Fruit fly (Drosophila melanogaster) whole organism, wandering third instar larva: ENCODE measurements around the gene SkpD.

Experiments used
- Abd-B ChIP-seq: fragments of >200 bp; optimal IDR thresholded peaks from 2 replicates; lab custom pipeline; 2017; ENCODE audit warnings: missing biosample characterization, missing genetic modification characterization
- CG9705 ChIP-seq: fragments of 200-800 bp; sonication (Bioruptor generic); optimal IDR thresholded peaks from 2 replicates; lab custom pipeline; 2018; ENCODE audit warnings: missing biosample characterization, mild to moderate bottlenecking, missing genetic modification characterization
- CrebA ChIP-seq: fragments of 200-800 bp; sonication (Bioruptor generic); optimal IDR thresholded peaks from 2 replicates; lab custom pipeline; 2016; ENCODE audit warnings: missing biosample characterization, mild to moderate bottlenecking, missing genetic modification characterization, borderline replicate concordance
- Dfd ChIP-seq: fragments of >200 bp; optimal IDR thresholded peaks from 2 replicates; lab custom pipeline; 2017; ENCODE audit warnings: missing biosample characterization, missing genetic modification characterization
- Dif ChIP-seq: fragments of 200-275, 200-300 bp; sonication (Bioruptor generic); optimal IDR thresholded peaks from 2 replicates; lab custom pipeline; 2018; ENCODE audit warnings: missing biosample characterization, missing genetic modification characterization; ENCODE audit not compliant: partially characterized antibody
- GATAd ChIP-seq: sonication (Bioruptor generic); optimal IDR thresholded peaks from 2 replicates; lab custom pipeline; 2016; ENCODE audit warnings: missing biosample characterization, missing genetic modification characterization
- HLH106 ChIP-seq: fragments of 200-800 bp; optimal IDR thresholded peaks from 3 replicates; lab custom pipeline; 2019; ENCODE audit warnings: missing biosample characterization, mild to moderate bottlenecking, missing genetic modification characterization, moderate library complexity
- Hnf4 ChIP-seq: fragments of 200-800 bp; sonication (Bioruptor generic); optimal IDR thresholded peaks from 2 replicates; lab custom pipeline; 2016; ENCODE audit warnings: missing biosample characterization, mild to moderate bottlenecking, missing genetic modification characterization
- Hr78 ChIP-seq: fragments of >200 bp; optimal IDR thresholded peaks from 2 replicates; lab custom pipeline; 2017; ENCODE audit warnings: missing biosample characterization, missing genetic modification characterization
- Hr83 ChIP-seq: fragments of 200-300 bp; sonication (Bioruptor generic); optimal IDR thresholded peaks from 2 replicates; lab custom pipeline; 2016; ENCODE audit warnings: missing biosample characterization, mild to moderate bottlenecking, missing genetic modification characterization, moderate library complexity; ENCODE audit not compliant: poor library complexity, severe bottlenecking
- Jra ChIP-seq: sonication (Bioruptor generic); optimal IDR thresholded peaks from 2 replicates; lab custom pipeline; 2016; ENCODE audit warnings: missing biosample characterization, missing genetic modification characterization
- Mio ChIP-seq: sonication (Bioruptor generic); optimal IDR thresholded peaks from 2 replicates; lab custom pipeline; 2016; ENCODE audit warnings: missing biosample characterization, missing genetic modification characterization
- Myc ChIP-seq: fragments of >200 bp; optimal IDR thresholded peaks from 2 replicates; lab custom pipeline; 2017
- Sp1 ChIP-seq: fragments of 200-800 bp; sonication (Bioruptor generic); optimal IDR thresholded peaks from 3 replicates; lab custom pipeline; 2019; ENCODE audit warnings: missing biosample characterization, mild to moderate bottlenecking, missing genetic modification characterization, moderate library complexity
- Vsx2 ChIP-seq: fragments of 200-300, 225-300 bp; sonication (Bioruptor generic); optimal IDR thresholded peaks from 2 replicates; lab custom pipeline; 2018; ENCODE audit warnings: missing biosample characterization, missing genetic modification characterization; ENCODE audit not compliant: partially characterized antibody
- br ChIP-seq: fragments of 200-800 bp; sonication (Bioruptor generic); optimal IDR thresholded peaks from 2 replicates; lab custom pipeline; 2016; ENCODE audit warnings: missing biosample characterization, missing genetic modification characterization
- brk ChIP-seq: fragments of 200-800 bp; sonication (Bioruptor generic); optimal IDR thresholded peaks from 2 replicates; lab custom pipeline; 2016; ENCODE audit warnings: missing biosample characterization, mild to moderate bottlenecking, missing genetic modification characterization
- dl ChIP-seq, 2 experiments: fragments of 175-275, 200-275 bp in 1 of 2; fragments of 200-275 bp in 1 of 2; sonication (Bioruptor generic); optimal IDR thresholded peaks; lab custom pipeline; 2018; ENCODE audit warnings: mild to moderate bottlenecking in 2 of 2, missing biosample characterization in 2 of 2, missing genetic modification characterization in 2 of 2, moderate library complexity in 2 of 2; ENCODE audit not compliant: partially characterized antibody in 2 of 2, insufficient read depth in 1 of 2
- dmrt93B ChIP-seq: fragments of 200-800 bp; sonication (Bioruptor generic); optimal IDR thresholded peaks from 2 replicates; lab custom pipeline; 2018; ENCODE audit warnings: missing biosample characterization, mild to moderate bottlenecking, missing genetic modification characterization
- ey ChIP-seq: fragments of 200-800 bp; sonication (Bioruptor generic); optimal IDR thresholded peaks from 2 replicates; lab custom pipeline; 2016; ENCODE audit warnings: missing biosample characterization, missing genetic modification characterization
- fru ChIP-seq: fragments of 200-800 bp; sonication (Bioruptor generic); optimal IDR thresholded peaks from 3 replicates; lab custom pipeline; 2016; ENCODE audit warnings: missing biosample characterization, mild to moderate bottlenecking, missing genetic modification characterization
- h ChIP-seq: fragments of 200-800 bp; sonication (Bioruptor generic); optimal IDR thresholded peaks from 3 replicates; lab custom pipeline; 2016; ENCODE audit warnings: missing biosample characterization, mild to moderate bottlenecking, missing genetic modification characterization
- jim ChIP-seq: fragments of 175-275, 200-325 bp; sonication (Bioruptor generic); optimal IDR thresholded peaks from 2 replicates; lab custom pipeline; 2016; ENCODE audit warnings: missing biosample characterization, mild to moderate bottlenecking, missing genetic modification characterization
- lola ChIP-seq: fragments of >200 bp; optimal IDR thresholded peaks from 2 replicates; lab custom pipeline; 2017; ENCODE audit warnings: missing biosample characterization, missing genetic modification characterization
- pan ChIP-seq: fragments of >200 bp; optimal IDR thresholded peaks from 2 replicates; lab custom pipeline; 2017
- rgr ChIP-seq: fragments of 200-800 bp; sonication (Bioruptor generic); optimal IDR thresholded peaks from 3 replicates; lab custom pipeline; 2016; ENCODE audit warnings: missing biosample characterization, mild to moderate bottlenecking, missing genetic modification characterization
- sage ChIP-seq: fragments of 200-800 bp; sonication (Bioruptor generic); optimal IDR thresholded peaks from 2 replicates; lab custom pipeline; 2016; ENCODE audit warnings: missing biosample characterization, mild to moderate bottlenecking, missing genetic modification characterization
- tai ChIP-seq: sonication (Bioruptor generic); optimal IDR thresholded peaks from 2 replicates; lab custom pipeline; 2016; ENCODE audit warnings: missing biosample characterization, missing genetic modification characterization
- usp ChIP-seq: fragments of >200 bp; optimal IDR thresholded peaks from 2 replicates; lab custom pipeline; 2017; ENCODE audit warnings: missing biosample characterization, missing genetic modification characterization

SkpD gene

DNA sequence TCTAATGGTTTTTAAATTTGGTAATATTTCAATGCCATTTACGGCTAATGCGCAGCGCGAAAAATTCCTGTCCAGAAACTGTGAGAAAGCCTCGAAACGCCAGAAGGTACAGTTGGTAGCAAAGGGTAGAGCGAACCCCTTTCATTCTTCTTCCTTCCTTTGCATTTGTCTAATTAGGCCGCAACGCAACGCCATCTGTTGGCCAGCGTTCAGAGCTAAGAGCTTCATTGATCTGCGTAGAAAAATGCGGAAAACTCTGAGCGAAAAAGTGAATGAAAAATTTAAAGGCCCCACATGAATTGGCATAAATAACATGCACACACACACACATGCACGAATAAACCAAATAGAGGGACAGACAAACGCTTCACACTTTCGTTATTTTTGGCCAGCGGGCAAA is 1.5 kb upstream of the SkpD start:
- TF ChIP-seq Hr83 (GFP tag; lab: Kevin White, UChicago): no peak
- no peak for TF ChIP-seq Dfd (GFP tag; lab: Kevin White, UChicago)
- TF ChIP-seq brk: no peak
- no peak for TF ChIP-seq Hnf4 (GFP tag; lab: Kevin White, UChicago)
- no peak for TF ChIP-seq pan (lab: Kevin White, UChicago)
- TF ChIP-seq Myc (lab: Kevin White, UChicago): no peak
- no peak for TF ChIP-seq Jra (GFP tag; lab: Kevin White, UChicago)
- TF ChIP-seq tai (GFP tag; lab: Kevin White, UChicago): no peak
- TF ChIP-seq Dif (GFP tag; lab: Kevin White, UChicago): no peak
- TF ChIP-seq jim (GFP tag; lab: Kevin White, UChicago): no peak
- no peak for TF ChIP-seq ey (GFP tag; lab: Kevin White, UChicago)
- no peak for TF ChIP-seq Vsx2
- TF ChIP-seq HLH106: no peak
- TF ChIP-seq rgr: no peak
- no peak for TF ChIP-seq Hr78 (GFP tag; lab: Kevin White, UChicago)

DNA sequence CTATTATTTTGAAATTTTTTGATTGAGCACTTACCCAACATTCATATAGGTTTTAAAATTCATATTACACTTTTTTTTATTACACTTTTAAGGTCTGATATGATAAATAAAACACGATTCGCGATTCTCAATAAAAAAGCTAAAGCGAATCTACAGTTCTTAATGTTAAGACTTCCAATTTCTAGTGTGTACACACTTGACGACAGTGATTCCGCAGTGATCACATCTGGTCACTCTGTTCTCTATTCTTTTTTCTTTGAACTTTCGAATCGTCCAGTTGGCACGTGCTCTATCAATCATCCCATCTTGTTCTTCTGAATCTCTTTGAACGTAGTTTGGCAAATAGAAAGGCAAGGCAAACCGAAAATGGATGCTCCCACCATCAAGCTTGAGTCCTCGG is 3.2 kb downstream of the SkpD start, which contains the start of gene SkpC:
TSS of gene SkpC (plus strand) at position 301 of the 400 bp plus-strand sequence.
- TF ChIP-seq fru (GFP tag; lab: Kevin White, UChicago) (no peak), sage (GFP tag; lab: Kevin White, UChicago) (no peak), CrebA (GFP tag; lab: Kevin White, UChicago) (no peak), GATAd (no peak), Vsx2 (no peak), dmrt93B (GFP tag; lab: Kevin White, UChicago) (no peak), h (GFP tag; lab: Kevin White, UChicago) (no peak), dl (GFP tag; optimal IDR thresholded peaks at IDR 0.05; lab: Kevin White, UChicago; ENCODE audit: insufficient read depth in 1 of 2, partially characterized antibody in 2 of 2) (no peak), Hr78 (GFP tag; lab: Kevin White, UChicago) (no peak), Hr83 (GFP tag; lab: Kevin White, UChicago) (no peak), CG9705 (GFP tag; lab: Kevin White, UChicago) (no peak), brk (no peak)

DNA sequence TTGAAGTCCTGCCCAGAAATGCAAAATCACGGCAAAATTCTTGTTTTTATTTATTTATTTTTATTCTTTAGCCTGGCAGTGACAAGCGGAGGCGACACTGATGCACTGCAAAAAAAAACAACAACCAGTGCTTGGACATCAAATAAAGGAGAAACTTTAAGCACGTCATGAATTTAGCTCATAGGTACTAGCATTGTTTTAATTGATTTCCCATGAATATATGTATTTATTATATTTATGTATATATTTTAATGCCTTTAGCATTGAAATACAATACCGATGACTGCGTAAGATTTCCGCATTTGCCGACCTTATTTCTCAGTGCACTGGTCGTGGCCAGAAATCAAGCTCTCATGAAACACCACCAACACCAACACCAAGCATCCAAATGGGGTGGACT is 6.1 kb downstream of the SkpD start:
- no peak for TF ChIP-seq Jra (GFP tag; lab: Kevin White, UChicago)
- TF ChIP-seq, all 38 proteins: peak for 0

- TF ChIP-seq HLH106 (no peak), Hr83 (GFP tag; lab: Kevin White, UChicago) (no peak), rgr (no peak), br (GFP tag; lab: Kevin White, UChicago) (no peak), Dif (GFP tag; lab: Kevin White, UChicago) (no peak), Jra (GFP tag; lab: Kevin White, UChicago) (no peak), lola (GFP tag; lab: Kevin White, UChicago) (no peak), Dfd (GFP tag; lab: Kevin White, UChicago) (no peak), sage (GFP tag; lab: Kevin White, UChicago) (no peak), Sp1 (GFP tag; lab: Kevin White, UChicago) (no peak), Mio (GFP tag; lab: Kevin White, UChicago) (no peak), h (GFP tag; lab: Kevin White, UChicago) (no peak), CG9705 (GFP tag; lab: Kevin White, UChicago) (no peak)
Observed at dm6 chrX:19823980-19824379, 11.5 kb downstream of the SkpD start, which contains the start of gene SkpE. SkpE (minus strand) TSS chrX:19824080.

DNA sequence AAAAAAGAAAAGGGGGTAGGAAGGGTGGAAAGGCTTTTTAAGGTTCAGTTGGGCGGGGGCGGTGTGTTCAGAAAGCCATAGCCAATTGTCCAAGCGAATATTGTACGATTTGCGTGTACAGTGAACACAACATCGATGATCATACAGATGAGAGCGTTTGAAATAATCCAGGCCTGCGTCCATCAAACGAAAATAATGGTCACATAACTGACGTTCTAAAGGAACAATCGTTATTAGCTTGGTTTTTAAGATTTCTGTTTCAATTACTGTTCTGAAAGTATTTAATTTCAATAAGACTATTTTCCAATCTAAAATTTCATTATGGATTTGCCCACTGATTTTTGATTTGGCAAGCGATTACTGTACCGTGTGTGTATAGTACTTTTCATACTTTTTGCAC is 12.7 kb downstream of the SkpD start:
- no peak for TF ChIP-seq usp (GFP tag; lab: Kevin White, UChicago)

DNA sequence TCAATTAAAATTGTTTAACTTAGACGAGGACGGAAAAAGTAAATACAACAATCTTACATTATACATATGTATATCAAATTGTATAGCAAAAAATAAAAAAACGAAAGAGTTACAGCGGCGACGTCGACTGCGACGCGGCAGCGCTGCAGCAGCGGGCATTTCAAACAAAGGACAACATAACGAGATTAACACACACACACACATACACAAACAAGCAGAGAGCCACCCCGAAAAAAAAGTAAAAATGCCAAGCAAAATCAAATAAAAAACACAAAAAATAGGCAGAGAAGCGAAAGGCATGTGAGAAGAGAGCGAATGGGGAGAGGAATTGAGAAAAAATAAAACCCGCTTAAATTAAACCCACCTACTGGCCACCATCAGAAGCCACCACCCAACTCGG is 15.2 kb downstream of the SkpD start:
- TF ChIP-seq Mio (GFP tag; lab: Kevin White, UChicago) (no peak), Sp1 (GFP tag; lab: Kevin White, UChicago) (peak; percentile 3), Abd-B (GFP tag; lab: Kevin White, UChicago) (no peak)
- TF ChIP-seq, all 38 proteins: peak for 1
